Worm (Caenorhabditis elegans): ENCODE measurements around the gene srw-82.
"Not testable (repeated sequence)": the region's sequence is repeated elsewhere in the genome, so short reads cannot be mapped to it uniquely, and the experiment has no call there.

srw-82 gene

DNA sequence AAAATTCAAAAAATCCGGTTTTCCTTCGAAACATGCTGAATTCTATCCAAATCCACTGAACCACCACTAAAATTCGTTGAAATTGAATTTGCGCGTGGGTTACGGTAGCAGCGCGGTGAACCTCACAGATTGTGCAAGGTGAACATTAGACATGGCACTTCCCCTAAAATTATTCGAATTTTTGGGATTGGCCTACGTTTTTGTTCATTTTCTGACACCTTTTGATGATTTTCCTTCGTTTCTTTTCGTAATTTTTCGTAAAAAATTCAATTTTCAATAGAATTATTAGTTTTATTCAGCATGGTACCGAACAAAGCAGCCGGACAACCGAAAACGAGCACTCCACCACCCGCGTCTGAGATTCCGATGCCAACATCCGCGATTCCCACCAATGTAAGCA, 6.5 kb downstream of the srw-82 start, which contains the start of gene ZK262.8:
ZK262.8 (plus strand) TSS at position 301 of the 400 bp plus-strand sequence.
- TF ChIP-seq nfya-1 (tag; optimal IDR thresholded peaks at IDR 0.05) = no peak
- TF ChIP-seq pax-1 (tag; optimal IDR thresholded peaks at IDR 0.05) = no peak
- TF ChIP-seq K09A11.1 (tag; optimal IDR thresholded peaks at IDR 0.05; ENCODE audit: insufficient read depth) = no peak
- TF ChIP-seq Y22D7AL.16 (tag; optimal IDR thresholded peaks at IDR 0.05) = no peak

DNA sequence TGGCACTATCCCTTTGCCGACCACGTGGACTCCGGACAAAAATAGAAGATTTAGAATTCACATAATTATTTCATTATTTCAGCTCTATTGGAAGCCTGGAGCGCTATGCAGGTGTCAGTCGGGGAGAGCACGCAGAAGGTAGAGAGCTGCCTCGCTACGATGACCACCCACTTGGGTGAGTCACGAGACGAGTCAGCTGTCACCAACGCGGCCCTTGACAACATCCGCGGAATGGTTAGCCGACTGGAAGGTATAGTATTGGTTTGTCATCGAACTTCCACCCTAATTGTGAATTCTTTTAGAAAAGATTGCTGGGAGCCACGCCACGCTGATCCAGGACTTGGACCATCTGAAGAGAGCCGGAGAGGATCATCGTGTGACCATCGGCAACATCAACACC, 7.9 kb downstream of the srw-82 start, which contains the start of gene ZK262.9:
ZK262.9 (plus strand) TSS at position 301 of the 400 bp plus-strand sequence.
- not testable (repeated sequence) for TF ChIP-seq tbx-2, sdc-2, dve-1 (tag; optimal IDR thresholded peaks at IDR 0.05)

DNA sequence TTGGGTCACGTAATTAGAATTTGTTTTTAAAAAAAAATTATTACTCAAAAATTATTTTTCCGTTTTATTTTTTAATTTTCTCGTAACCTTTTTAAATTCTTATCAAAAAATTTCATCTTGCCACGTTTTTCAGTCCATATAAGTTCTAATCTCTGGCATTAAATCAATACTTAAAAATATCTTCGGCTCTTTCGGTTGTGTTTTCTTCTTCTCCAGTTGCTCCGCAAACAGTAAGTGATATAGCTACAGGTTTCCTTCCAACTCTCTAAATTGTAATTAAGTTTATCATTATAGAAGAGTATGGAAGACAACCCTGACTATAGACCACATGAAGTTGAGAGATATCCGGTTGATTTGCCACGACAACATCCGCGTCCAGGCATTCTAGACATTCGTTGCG, 12.6 kb downstream of the srw-82 start, which contains the start of gene ZK228.1:
ZK228.1 (plus strand) TSS at position 301 of the 400 bp plus-strand sequence.
- TF ChIP-seq nhr-11 (tag; optimal IDR thresholded peaks at IDR 0.05) (no peak), ceh-24 (tag; optimal IDR thresholded peaks at IDR 0.05) (no peak), ceh-45 (GFP tag; IDR thresholded peaks at IDR 0.05) (no peak), Y22D7AL.16 (tag; optimal IDR thresholded peaks at IDR 0.05) (no peak), tbx-2 (tag; optimal IDR thresholded peaks at IDR 0.05) (no peak), fax-1 (tag; optimal IDR thresholded peaks at IDR 0.05) (no peak), syd-9 (tag; optimal IDR thresholded peaks at IDR 0.05) (no peak), T23F11.4 (GFP tag; optimal IDR thresholded peaks at IDR 0.05) (no peak), ceh-48 (tag; optimal IDR thresholded peaks at IDR 0.05) (no peak), unc-86 (tag; optimal IDR thresholded peaks at IDR 0.05) (no peak), K09A11.1 (tag; optimal IDR thresholded peaks at IDR 0.05; ENCODE audit: insufficient read depth) (no peak), tbx-7 (tag; optimal IDR thresholded peaks at IDR 0.05) (no peak), K02D7.2 (tag; optimal IDR thresholded peaks at IDR 0.05) (no peak), ceh-19 (GFP tag; optimal IDR thresholded peaks at IDR 0.05) (no peak), odd-2 (tag; optimal IDR thresholded peaks at IDR 0.05) (no peak), unc-42 (tag; optimal IDR thresholded peaks at IDR 0.05) (no peak), hlh-6 (tag; optimal IDR thresholded peaks at IDR 0.05) (no peak)

DNA sequence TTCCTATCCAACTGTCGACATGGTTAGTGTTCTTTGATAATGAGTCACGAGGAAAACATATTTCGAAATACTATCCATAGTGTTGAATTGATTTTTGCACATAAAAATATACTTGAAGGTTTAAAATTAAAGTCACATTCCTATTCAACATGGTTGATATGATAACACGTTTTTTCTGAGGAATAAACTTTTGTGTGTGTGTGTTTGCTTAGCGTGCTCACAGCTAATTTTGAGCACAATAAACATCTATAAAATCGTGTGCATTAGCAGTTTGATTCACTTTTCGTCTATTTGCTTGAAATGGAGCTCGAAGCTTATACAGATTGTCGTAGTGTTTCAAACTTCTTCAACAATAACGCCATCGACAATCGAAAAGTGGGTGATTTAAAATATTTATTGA, 25.0 kb downstream of the srw-82 start, which contains the start of gene ZK228.10:
ZK228.10 (plus strand) TSS at position 301 of the 400 bp plus-strand sequence.
- no peak for TF ChIP-seq hlh-30 (tag; optimal IDR thresholded peaks at IDR 0.05; ENCODE audit: insufficient read depth)
- no peak for TF ChIP-seq elt-4 (tag; optimal IDR thresholded peaks at IDR 0.05)
- no peak for TF ChIP-seq ref-2 (tag; optimal IDR thresholded peaks at IDR 0.05)
- TF ChIP-seq ama-1 (optimal IDR thresholded peaks at IDR 0.05) = no peak
- TF ChIP-seq npax-4 (tag; optimal IDR thresholded peaks at IDR 0.05) = no peak
- no peak for TF ChIP-seq hlh-13 (GFP tag; optimal IDR thresholded peaks at IDR 0.05)
- TF ChIP-seq sox-2 (GFP tag; IDR thresholded peaks at IDR 0.05) = no peak
- no peak for TF ChIP-seq nhr-232 (tag; optimal IDR thresholded peaks at IDR 0.05)
- TF ChIP-seq eyg-1 (tag; optimal IDR thresholded peaks at IDR 0.05) = no peak
- no peak for TF ChIP-seq gmeb-2 (tag; optimal IDR thresholded peaks at IDR 0.05)

DNA sequence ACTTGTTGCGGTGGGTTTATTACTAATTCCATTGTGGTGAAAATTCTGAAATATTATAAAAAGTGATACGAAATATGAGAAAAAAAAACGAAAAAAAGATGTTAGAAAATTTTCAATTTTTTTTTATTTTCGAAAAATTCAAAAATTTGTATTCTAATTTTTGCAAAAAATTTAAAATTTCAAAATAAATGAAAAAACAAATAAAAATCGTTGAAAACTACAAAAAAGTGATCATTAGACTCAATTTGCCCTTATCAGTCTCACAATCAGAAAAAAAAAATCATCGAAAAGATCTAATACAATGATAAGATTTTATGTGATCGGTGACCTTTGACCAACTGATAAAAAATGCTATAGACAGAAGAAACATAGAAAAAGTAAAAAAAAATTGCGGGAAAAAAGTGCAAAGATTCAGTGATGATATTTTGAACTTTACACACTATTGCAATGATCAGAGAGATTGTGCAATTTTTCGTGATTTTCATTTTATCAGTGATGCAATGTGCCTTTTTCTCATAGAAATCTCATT, 29.7 kb downstream of the srw-82 start, which contains the start of gene ZK228.3:
ZK228.3 (minus strand) TSS at position 51 of the 529 bp plus-strand sequence.
- TF ChIP-seq elt-2 (tag; optimal IDR thresholded peaks at IDR 0.05) (peak; percentile 92), Y22D7AL.16 (tag; optimal IDR thresholded peaks at IDR 0.05) (no peak)

DNA sequence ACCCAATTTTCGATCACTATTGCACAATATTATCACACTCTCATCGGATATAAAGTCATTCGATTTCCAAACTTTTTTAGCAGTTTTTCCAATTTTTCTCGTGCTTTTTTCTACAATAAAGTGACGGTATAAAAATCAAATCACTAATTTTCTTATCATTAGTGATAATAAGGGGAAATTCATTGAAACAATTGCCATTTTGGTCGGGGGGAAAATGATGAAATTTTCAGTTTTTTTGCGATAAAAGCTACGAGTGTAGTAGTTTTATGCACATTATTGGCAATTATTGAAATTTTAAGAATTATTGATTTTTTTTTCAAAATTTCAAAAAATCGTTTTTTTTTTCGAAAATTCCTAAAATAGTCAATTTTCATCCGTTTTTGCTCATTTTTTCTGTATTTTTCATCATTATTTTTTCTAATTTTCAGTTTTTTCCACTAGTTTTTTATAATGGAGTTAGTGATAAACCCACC, 30.9 kb downstream of the srw-82 start, which contains the start of gene ZK228.4:
ZK228.4 (plus strand) TSS at position 423 of the 473 bp plus-strand sequence.
- peak; percentile 2 for TF ChIP-seq elt-2 (tag; optimal IDR thresholded peaks at IDR 0.05)
- no peak for TF ChIP-seq odd-2 (tag; optimal IDR thresholded peaks at IDR 0.05)
